Worm (Caenorhabditis elegans) whole organism, mixed stage, embryonic: ENCODE data around the gene ceh-14.

ENCODE experiments used
- lin-13 ChIP-seq: fragments of 150-350 bp; optimal IDR thresholded peaks from 2 replicates; lab custom pipeline; 2014; ENCODE audit warnings: missing biosample characterization, missing genetic modification characterization
- mls-2 ChIP-seq: sonication (generic microtip); optimal IDR thresholded peaks from 2 replicates; lab custom pipeline; 2016; ENCODE audit warnings: mild to moderate bottlenecking, missing genetic modification characterization, moderate library complexity, missing compliant biosample characterization
- nhr-237 ChIP-seq: fragments of 150-350 bp; optimal IDR thresholded peaks from 2 replicates; lab custom pipeline; 2014; ENCODE audit warnings: missing biosample characterization, missing genetic modification characterization
- tbx-8 ChIP-seq: fragments of 200-800 bp; sonication (Bioruptor generic); optimal IDR thresholded peaks from 2 replicates; lab custom pipeline; 2018; ENCODE audit warnings: mild to moderate bottlenecking, missing genetic modification characterization, moderate library complexity, missing compliant biosample characterization

DNA sequence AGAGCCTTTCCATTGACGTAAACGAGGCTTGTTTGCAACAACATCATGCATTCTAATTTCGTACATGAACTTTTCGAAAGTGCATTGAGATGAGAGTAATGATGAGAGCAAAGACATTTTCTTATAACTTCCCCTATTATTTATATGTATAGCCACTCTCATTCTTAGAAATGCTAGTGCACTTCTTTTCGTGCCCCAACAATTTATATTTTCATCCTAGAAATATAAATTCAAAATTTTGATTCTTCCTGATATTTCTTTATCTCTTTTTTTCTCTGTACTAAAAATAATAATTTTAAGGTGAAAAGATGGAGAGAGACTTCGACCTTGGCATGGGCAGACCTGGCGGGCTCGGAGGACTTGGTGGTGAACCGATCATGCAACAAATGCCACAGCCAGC lies 53.6 kb downstream of the ceh-14 start, which contains the start of gene mek-1:
- TF ChIP-seq mls-2 (tag; lab: Kevin White, UChicago) (no peak), tbx-8 (GFP tag; lab: Kevin White, UChicago) (no peak), nhr-237 (tag; lab: Kevin White, UChicago) (no peak), lin-13 (no peak)
